Worm (Caenorhabditis elegans): ENCODE data around the gene che-10.

DNA sequence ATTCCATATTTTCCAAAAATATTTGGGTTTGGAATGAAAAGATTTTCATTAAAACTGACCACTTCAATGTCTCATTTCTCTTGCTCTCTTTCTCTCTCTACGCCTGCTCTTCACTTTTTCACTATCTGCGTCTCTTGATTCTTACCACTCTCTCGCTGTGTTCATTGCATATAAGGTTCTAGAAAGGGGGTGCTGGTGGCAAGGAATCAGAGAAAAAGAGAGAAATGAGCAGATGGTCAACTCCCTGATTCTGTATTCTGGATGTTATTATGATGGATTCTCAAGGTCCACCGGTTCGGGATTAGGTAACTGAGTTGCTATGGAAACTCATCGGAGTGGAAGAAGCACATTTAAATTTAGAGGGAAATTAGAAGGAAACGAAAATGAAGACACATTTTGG lies 2.6 kb upstream of the che-10 start:
- no peak for TF ChIP-seq ama-1 (optimal IDR thresholded peaks at IDR 0.05)
- no peak for TF ChIP-seq ceh-13 (GFP tag; optimal IDR thresholded peaks at IDR 0.05)
- no peak for TF ChIP-seq tra-4 (tag; optimal IDR thresholded peaks at IDR 0.05)
